Worm (Caenorhabditis elegans) whole organism, young adult: ENCODE data around the gene tbcb-1.

ENCODE experiments used
- ZK185.1 ChIP-seq: sonication (generic microtip); optimal IDR thresholded peaks from 2 replicates; lab custom pipeline; 2016; ENCODE audit warnings: mild to moderate bottlenecking, missing genetic modification characterization, missing compliant biosample characterization; ENCODE audit not compliant: poor library complexity, severe bottlenecking
- ceh-40 ChIP-seq: fragments of 200-800 bp; sonication (Bioruptor generic); IDR thresholded peaks from 2 replicates; pipeline ENCODE4 v1.3.6; 2022; ENCODE audit warnings: missing genetic modification characterization, missing compliant biosample characterization
- lsy-27 ChIP-seq: sonication (generic microtip); optimal IDR thresholded peaks from 2 replicates; lab custom pipeline; 2017; ENCODE audit warnings: missing genetic modification characterization, mild to moderate bottlenecking, missing compliant biosample characterization, antibody characterized with exemption, missing genotype, borderline replicate concordance; ENCODE audit not compliant: insufficient read depth
- mcd-1 ChIP-seq: fragments of 200-800 bp; sonication (Bioruptor generic); IDR thresholded peaks from 2 replicates; pipeline ENCODE4 v1.3.6; 2022; ENCODE audit warnings: missing genetic modification reagents, missing genetic modification characterization, missing compliant biosample characterization
- repo-1 ChIP-seq: sonication (generic microtip); optimal IDR thresholded peaks from 2 replicates; lab custom pipeline; 2017; ENCODE audit warnings: mild to moderate bottlenecking, missing genetic modification characterization, missing compliant biosample characterization
- unc-130 ChIP-seq: sonication (generic microtip); optimal IDR thresholded peaks from 2 replicates; lab custom pipeline; 2016; ENCODE audit warnings: missing genetic modification reagents, missing genetic modification characterization, missing compliant biosample characterization
- unc-62 ChIP-seq: fragments of 150-350 bp; optimal IDR thresholded peaks from 2 replicates; lab custom pipeline; 2014; ENCODE audit warnings: missing biosample characterization, missing genetic modification reagents, missing genetic modification characterization

DNA sequence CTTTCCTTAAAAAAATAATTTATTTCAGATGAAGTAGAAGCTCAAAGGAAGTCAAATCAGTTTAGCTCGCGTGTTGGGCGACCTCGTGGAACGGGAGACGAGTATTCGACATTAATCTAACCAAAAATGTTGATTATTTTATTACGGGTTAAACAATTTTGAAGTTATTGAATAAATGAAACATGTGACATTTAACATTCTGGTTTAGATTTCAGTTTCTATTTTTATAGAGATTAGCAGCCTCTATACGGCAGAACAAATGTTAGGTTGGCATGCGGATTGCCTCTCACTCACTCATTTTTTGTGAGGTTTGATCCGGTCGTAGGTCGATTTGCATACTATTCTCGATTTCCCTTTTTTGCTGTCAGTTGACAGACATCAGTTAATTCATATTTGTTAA lies 7.4 kb upstream of the tbcb-1 start, which contains the start of gene F53F4.1:
- TF ChIP-seq unc-62 (GFP tag; lab: Kevin White, UChicago) (no peak), unc-130 (GFP tag; lab: Kevin White, UChicago) (no peak), lsy-27 (no peak), repo-1 (tag; lab: Kevin White, UChicago) (no peak), ZK185.1 (no peak), mcd-1 (GFP tag; lab: Robert Waterston, UW) (no peak), ceh-40 (GFP tag; lab: Robert Waterston, UW) (no peak)
